Worm (Caenorhabditis elegans): ENCODE results near the gene arl-1.

Gene arl-1

ce11 chrII:8581700-8582099 is at the start of gene arl-1:
Gene arl-1, plus strand, starts transcription at chrII:8582000.
- TF ChIP-seq nhr-237 (tag; optimal IDR thresholded peaks at IDR 0.05): no peak
- TF ChIP-seq R02D3.7 (tag; optimal IDR thresholded peaks at IDR 0.05): no peak
- no peak for TF ChIP-seq nhr-67 (tag; optimal IDR thresholded peaks at IDR 0.05)
- no peak for TF ChIP-seq pha-4 (tag; optimal IDR thresholded peaks at IDR 0.05)
- no peak for TF ChIP-seq nhr-76 (tag; optimal IDR thresholded peaks at IDR 0.05)
- TF ChIP-seq mml-1 (tag; optimal IDR thresholded peaks at IDR 0.05): no peak
- no peak for TF ChIP-seq elt-1 (tag; optimal IDR thresholded peaks at IDR 0.05)
- TF ChIP-seq snpc-4 (tag; optimal IDR thresholded peaks at IDR 0.05): no peak
- no peak for TF ChIP-seq lin-39 (tag; optimal IDR thresholded peaks at IDR 0.05)
- TF ChIP-seq fkh-10 (GFP tag; optimal IDR thresholded peaks at IDR 0.05): no peak

- TF ChIP-seq nhr-25 (tag; optimal IDR thresholded peaks at IDR 0.05) (peak; percentile 49), tbx-2 (tag; optimal IDR thresholded peaks at IDR 0.05) (no peak), pha-4 (tag; optimal IDR thresholded peaks at IDR 0.05) (peak; percentile 20), nhr-23 (tag; optimal IDR thresholded peaks at IDR 0.05) (peak; percentile 39)
Observed at ce11 chrII:8532015-8532414, 49.8 kb upstream of the arl-1 start.

ce11 chrII:8536060-8536459 is 45.7 kb upstream of the arl-1 start, which contains the start of gene W01C9.2:
Gene W01C9.2, plus strand, starts transcription at chrII:8536360.
- no peak for TF ChIP-seq jun-1 (tag; optimal IDR thresholded peaks at IDR 0.05)
- TF ChIP-seq fkh-2 (tag; optimal IDR thresholded peaks at IDR 0.05): no peak
- TF ChIP-seq eor-1 (tag; optimal IDR thresholded peaks at IDR 0.05): no peak
- no peak for TF ChIP-seq hmg-11 (tag; optimal IDR thresholded peaks at IDR 0.05)
- no peak for TF ChIP-seq nhr-67 (tag; optimal IDR thresholded peaks at IDR 0.05)
- no peak for TF ChIP-seq sea-2 (GFP tag; optimal IDR thresholded peaks at IDR 0.05)
- no peak for TF ChIP-seq nhr-25 (tag; optimal IDR thresholded peaks at IDR 0.05)
- no peak for TF ChIP-seq nhr-12 (tag; optimal IDR thresholded peaks at IDR 0.05)
- TF ChIP-seq ama-1 (optimal IDR thresholded peaks at IDR 0.05): no peak
- TF ChIP-seq nhr-28 (tag; optimal IDR thresholded peaks at IDR 0.05): no peak
- TF ChIP-seq ztf-11 (tag; optimal IDR thresholded peaks at IDR 0.05): no peak
- TF ChIP-seq nhr-237 (tag; optimal IDR thresholded peaks at IDR 0.05): no peak
- TF ChIP-seq lin-39 (tag; optimal IDR thresholded peaks at IDR 0.05): no peak
- TF ChIP-seq pqm-1 (tag; optimal IDR thresholded peaks at IDR 0.05): no peak
- TF ChIP-seq mdl-1 (tag; optimal IDR thresholded peaks at IDR 0.05): no peak
- TF ChIP-seq daf-12 (tag; optimal IDR thresholded peaks at IDR 0.05): no peak

ce11 chrII:8540412-8540811 is 41.4 kb upstream of the arl-1 start, which contains the start of gene pqn-73:
Gene pqn-73, plus strand, starts transcription at chrII:8540712.
- TF ChIP-seq ceh-82 (tag; optimal IDR thresholded peaks at IDR 0.05) (no peak), nhr-237 (tag; optimal IDR thresholded peaks at IDR 0.05) (no peak), fkh-10 (GFP tag; optimal IDR thresholded peaks at IDR 0.05) (no peak), elt-2 (tag; optimal IDR thresholded peaks at IDR 0.05) (no peak), ZK546.5 (tag; optimal IDR thresholded peaks at IDR 0.05) (no peak), mml-1 (tag; optimal IDR thresholded peaks at IDR 0.05) (no peak), egl-27 (tag; optimal IDR thresholded peaks at IDR 0.05) (no peak), jun-1 (tag; optimal IDR thresholded peaks at IDR 0.05) (no peak), ama-1 (optimal IDR thresholded peaks at IDR 0.05) (no peak)

- TF ChIP-seq ceh-16 (tag; optimal IDR thresholded peaks at IDR 0.05): no peak
- no peak for TF ChIP-seq nhr-67 (tag; optimal IDR thresholded peaks at IDR 0.05)
- no peak for TF ChIP-seq fkh-2 (tag; optimal IDR thresholded peaks at IDR 0.05)
- TF ChIP-seq ZK546.5 (tag; optimal IDR thresholded peaks at IDR 0.05): no peak
- TF ChIP-seq lin-15B (tag; optimal IDR thresholded peaks at IDR 0.05): no peak
- no peak for TF ChIP-seq lsy-12 (tag; optimal IDR thresholded peaks at IDR 0.05)
- TF ChIP-seq tbx-2 (tag; optimal IDR thresholded peaks at IDR 0.05): no peak
- no peak for TF ChIP-seq ztf-11 (tag; optimal IDR thresholded peaks at IDR 0.05)
- TF ChIP-seq unc-62 (GFP tag; optimal IDR thresholded peaks at IDR 0.05): no peak
- TF ChIP-seq elt-1 (tag; optimal IDR thresholded peaks at IDR 0.05): no peak
- TF ChIP-seq nhr-23 (tag; optimal IDR thresholded peaks at IDR 0.05): no peak
- TF ChIP-seq ztf-4 (tag; optimal IDR thresholded peaks at IDR 0.05): no peak
- no peak for TF ChIP-seq jun-1 (tag; optimal IDR thresholded peaks at IDR 0.05)
- no peak for TF ChIP-seq mml-1 (tag; optimal IDR thresholded peaks at IDR 0.05)
- no peak for TF ChIP-seq nhr-28 (tag; optimal IDR thresholded peaks at IDR 0.05)
- TF ChIP-seq skn-1 (tag; optimal IDR thresholded peaks at IDR 0.05): no peak
Observed at ce11 chrII:8545315-8545714, 36.5 kb upstream of the arl-1 start, which contains the start of gene decr-1.2. Gene decr-1.2, plus strand, starts transcription at chrII:8545615.
